Worm (Caenorhabditis elegans) whole organism, L3 larva: Measurements from ENCODE around the gene srh-213.

Experiments used
- ama-1 ChIP-seq: fragments of 150-350 bp; optimal IDR thresholded peaks from 2 replicates; lab custom pipeline; 2018
- ceh-82 ChIP-seq: fragments of 150-350 bp; optimal IDR thresholded peaks from 2 replicates; lab custom pipeline; 2014; ENCODE audit warnings: missing biosample characterization, missing genetic modification characterization
- ceh-9 ChIP-seq: sonication (generic microtip); optimal IDR thresholded peaks from 2 replicates; lab custom pipeline; 2018; ENCODE audit warnings: missing biosample characterization, missing genetic modification characterization
- fkh-10 ChIP-seq: sonication (generic microtip); optimal IDR thresholded peaks from 2 replicates; lab custom pipeline; 2017; ENCODE audit warnings: missing biosample characterization, missing genetic modification reagents, missing genetic modification characterization
- fos-1 ChIP-seq: fragments of 150-350 bp; optimal IDR thresholded peaks from 2 replicates; lab custom pipeline; 2014; ENCODE audit warnings: missing biosample characterization, missing genetic modification characterization
- mdl-1 ChIP-seq: fragments of 150-350 bp; optimal IDR thresholded peaks from 2 replicates; lab custom pipeline; 2014; ENCODE audit warnings: missing biosample characterization, missing genetic modification characterization
- nhr-12 ChIP-seq: fragments of 150-350 bp; optimal IDR thresholded peaks from 2 replicates; lab custom pipeline; 2014; ENCODE audit warnings: missing biosample characterization, missing genetic modification characterization
- nhr-237 ChIP-seq: fragments of 150-350 bp; optimal IDR thresholded peaks from 2 replicates; lab custom pipeline; 2014; ENCODE audit warnings: missing biosample characterization, missing genetic modification characterization
- pha-4 ChIP-seq: fragments of 150-350 bp; optimal IDR thresholded peaks from 2 replicates; lab custom pipeline; 2014; ENCODE audit warnings: missing biosample characterization, missing genetic modification reagents, missing genetic modification characterization
- pqm-1 ChIP-seq: fragments of 150-350 bp; optimal IDR thresholded peaks from 2 replicates; lab custom pipeline; 2017; ENCODE audit warnings: missing biosample characterization, missing genetic modification characterization, inconsistent platforms
- tbx-2 ChIP-seq: sonication (generic microtip); optimal IDR thresholded peaks from 2 replicates; lab custom pipeline; 2016; ENCODE audit warnings: mild to moderate bottlenecking, missing genetic modification characterization, missing compliant biosample characterization
- unc-62 ChIP-seq: fragments of 150-350 bp; sonication (generic microtip); optimal IDR thresholded peaks from 4 replicates; lab custom pipeline; 2014; ENCODE audit warnings: missing biosample characterization, missing genetic modification reagents, missing genetic modification characterization
- ztf-4 ChIP-seq: fragments of 150-350 bp; optimal IDR thresholded peaks from 2 replicates; lab custom pipeline; 2014; ENCODE audit warnings: missing biosample characterization, missing genetic modification characterization

DNA sequence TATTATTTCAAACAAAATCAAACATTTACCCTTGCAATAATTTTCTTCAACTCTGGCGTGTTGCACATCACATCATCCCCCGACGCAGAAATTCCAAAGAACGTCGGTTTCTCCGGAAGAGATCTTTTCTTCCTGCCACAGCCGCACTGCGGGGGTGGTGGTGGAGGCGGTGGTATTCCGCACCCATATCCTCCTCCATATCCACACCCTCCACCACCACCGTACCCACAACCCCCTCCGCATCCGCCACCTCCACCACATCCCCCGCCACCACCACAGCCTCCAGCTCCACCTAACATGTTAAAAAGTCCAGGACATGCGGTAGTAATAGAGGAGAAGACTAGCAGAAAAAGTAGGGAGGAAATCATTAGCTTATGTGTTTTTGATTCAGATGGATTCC, 40.0 kb downstream of the srh-213 start, which contains the start of gene grl-29:
- no peak for TF ChIP-seq ceh-82 (tag; lab: Kevin White, UChicago)
- no peak for TF ChIP-seq fos-1 (tag; lab: Kevin White, UChicago)
- TF ChIP-seq tbx-2 (tag; lab: Kevin White, UChicago) = no peak
- TF ChIP-seq unc-62 (GFP tag; lab: Kevin White, UChicago) = no peak
- TF ChIP-seq ceh-9 (tag; lab: Kevin White, UChicago) = no peak
- no peak for TF ChIP-seq nhr-237 (tag; lab: Kevin White, UChicago)
- TF ChIP-seq pqm-1 (tag; lab: Kevin White, UChicago) = no peak
- no peak for TF ChIP-seq ama-1 (lab: Kevin White, UChicago)
- TF ChIP-seq pha-4 (tag; lab: Kevin White, UChicago) = no peak
- TF ChIP-seq fkh-10 (GFP tag; lab: Kevin White, UChicago) = no peak
- TF ChIP-seq nhr-12 (tag; lab: Kevin White, UChicago) = no peak
- TF ChIP-seq mdl-1 (tag; lab: Kevin White, UChicago) = no peak
- no peak for TF ChIP-seq ztf-4 (tag; lab: Kevin White, UChicago)
